Worm (Caenorhabditis elegans) whole organism, L4 larva: Measurements from ENCODE around the gene K11H3.8.

Source experiments
- F10B5.3 ChIP-seq: sonication (generic microtip); optimal IDR thresholded peaks from 2 replicates; lab custom pipeline; 2016; ENCODE audit warnings: mild to moderate bottlenecking, missing genetic modification characterization, missing compliant biosample characterization
- T20F7.1 ChIP-seq: fragments of 200-800 bp; sonication (Bioruptor generic); optimal IDR thresholded peaks from 2 replicates; lab custom pipeline; 2018; ENCODE audit warnings: mild to moderate bottlenecking, missing genetic modification characterization, missing compliant biosample characterization
- Y105C5A.15 ChIP-seq: fragments of 200-800 bp; sonication (Bioruptor generic); IDR thresholded peaks from 2 replicates; pipeline ENCODE4 v1.3.6; 2022; ENCODE audit warnings: missing genetic modification characterization, missing compliant biosample characterization
- Y48G9A.11 ChIP-seq: fragments of 200-800 bp; sonication (Bioruptor generic); IDR thresholded peaks from 2 replicates; pipeline ENCODE4 v1.3.6; 2022; ENCODE audit warnings: missing genetic modification reagents, missing genetic modification characterization, missing compliant biosample characterization
- Y5F2A.4 ChIP-seq: fragments of 200-800 bp; sonication (Bioruptor generic); optimal IDR thresholded peaks from 2 replicates; lab custom pipeline; 2018; ENCODE audit warnings: mild to moderate bottlenecking, missing genetic modification characterization, missing compliant biosample characterization
- ZK546.5 ChIP-seq, 2 experiments: sonication (generic microtip); optimal IDR thresholded peaks; 2 replicates each; lab custom pipeline; 2017; ENCODE audit warnings: missing biosample characterization in 2 of 2, missing genetic modification characterization in 2 of 2
- aha-1 ChIP-seq: fragments of 150-350 bp; peaks from one replicate; lab custom pipeline; 2014; ENCODE audit warnings: missing biosample characterization, missing genetic modification characterization
- ceh-44 ChIP-seq: fragments of 200-800 bp; sonication (Bioruptor generic); IDR thresholded peaks from 2 replicates; pipeline ENCODE4 v1.3.6; 2022; ENCODE audit warnings: missing genetic modification reagents, missing genetic modification characterization, missing compliant biosample characterization
- ceh-62 ChIP-seq: sonication (generic microtip); optimal IDR thresholded peaks from 2 replicates; lab custom pipeline; 2017; ENCODE audit warnings: missing biosample characterization, missing genetic modification characterization
- ceh-82 ChIP-seq: sonication (generic microtip); optimal IDR thresholded peaks from 2 replicates; lab custom pipeline; 2017; ENCODE audit warnings: missing biosample characterization, missing genetic modification characterization
- daf-16 ChIP-seq, 3 experiments: sonication (generic microtip); optimal IDR thresholded peaks; 2 replicates each; lab custom pipeline; 2016 to 2017; ENCODE audit warnings: missing genetic modification characterization in 3 of 3, missing genetic modification reagents in 3 of 3, mild to moderate bottlenecking in 2 of 3, missing compliant biosample characterization in 2 of 3, missing biosample characterization in 1 of 3, moderate library complexity in 1 of 3
- daf-19 ChIP-seq: fragments of 200-800 bp; sonication (Bioruptor generic); conservative IDR thresholded peaks from 2 replicates; pipeline ENCODE4 v1.3.6; 2022; ENCODE audit warnings: missing genetic modification characterization, missing compliant biosample characterization
- daf-8 ChIP-seq: fragments of 200-800 bp; sonication (Bioruptor generic); IDR thresholded peaks from 2 replicates; pipeline ENCODE4 v1.3.6; 2022; ENCODE audit warnings: missing genetic modification characterization, missing compliant biosample characterization
- egl-43 ChIP-seq: fragments of 200-800 bp; sonication (Bioruptor generic); IDR thresholded peaks from 2 replicates; pipeline ENCODE4 v1.3.6; 2022; ENCODE audit warnings: missing genetic modification reagents, missing genetic modification characterization, missing compliant biosample characterization
- fkh-10 ChIP-seq: fragments of 150-350 bp; optimal IDR thresholded peaks from 2 replicates; lab custom pipeline; 2014; ENCODE audit warnings: missing biosample characterization, missing genetic modification reagents, missing genetic modification characterization
- fos-1 ChIP-seq: fragments of 150-350 bp; optimal IDR thresholded peaks from 2 replicates; lab custom pipeline; 2014; ENCODE audit warnings: missing biosample characterization, missing genetic modification characterization
- hif-1 ChIP-seq, 2 experiments: sonication (generic microtip); optimal IDR thresholded peaks; 2 replicates each; lab custom pipeline; 2016 to 2017; ENCODE audit warnings: missing compliant biosample characterization in 2 of 2, missing genetic modification characterization in 2 of 2, missing genetic modification reagents in 2 of 2, missing genotype in 2 of 2, mild to moderate bottlenecking in 1 of 2
- hlh-11 ChIP-seq: fragments of 200-800 bp; sonication (Bioruptor generic); optimal IDR thresholded peaks from 2 replicates; lab custom pipeline; 2018; ENCODE audit warnings: mild to moderate bottlenecking, missing genetic modification characterization, missing compliant biosample characterization
- hlh-30 ChIP-seq: sonication (generic microtip); optimal IDR thresholded peaks from 2 replicates; lab custom pipeline; 2017; ENCODE audit warnings: antibody characterized with exemption, mild to moderate bottlenecking, missing genetic modification characterization, missing compliant biosample characterization; ENCODE audit not compliant: insufficient read depth
- hmg-1.1 ChIP-seq: fragments of 200-800 bp; sonication (Bioruptor generic); IDR thresholded peaks from 2 replicates; pipeline ENCODE4 v1.3.6; 2022; ENCODE audit warnings: missing genetic modification reagents, missing genetic modification characterization, missing compliant biosample characterization
- jun-1 ChIP-seq: fragments of 150-350 bp; optimal IDR thresholded peaks from 2 replicates; lab custom pipeline; 2014; ENCODE audit warnings: missing biosample characterization, missing genetic modification reagents, missing genetic modification characterization
- lim-7 ChIP-seq: fragments of 200-800 bp; sonication (Bioruptor generic); IDR thresholded peaks from 2 replicates; pipeline ENCODE4 v1.3.6; 2022; ENCODE audit warnings: missing genetic modification characterization, missing compliant biosample characterization
- lin-1 ChIP-seq: fragments of 200-800 bp; sonication (Bioruptor generic); IDR thresholded peaks from 2 replicates; pipeline ENCODE4 v1.3.6; 2022; ENCODE audit warnings: missing genetic modification reagents, missing genetic modification characterization, missing compliant biosample characterization
- lin-38 ChIP-seq: fragments of 200-800 bp; sonication (Bioruptor generic); IDR thresholded peaks from 2 replicates; pipeline ENCODE4 v1.3.6; 2022; ENCODE audit warnings: missing genetic modification reagents, missing genetic modification characterization, missing compliant biosample characterization
- lin-39 ChIP-seq: fragments of 150-350 bp; optimal IDR thresholded peaks from 2 replicates; lab custom pipeline; 2014; ENCODE audit warnings: missing biosample characterization, missing genetic modification reagents, missing genetic modification characterization
- mdt-29 ChIP-seq: fragments of 200-800 bp; sonication (Bioruptor generic); IDR thresholded peaks from 2 replicates; pipeline ENCODE4 v1.3.6; 2022; ENCODE audit warnings: missing genetic modification reagents, missing genetic modification characterization, missing compliant biosample characterization
- mep-1 ChIP-seq: fragments of 150-350 bp; sonication (generic microtip); optimal IDR thresholded peaks from 3 replicates; lab custom pipeline; 2014; ENCODE audit warnings: missing biosample characterization, missing genetic modification characterization
- mes-2 ChIP-seq: sonication (generic microtip); optimal IDR thresholded peaks from 2 replicates; lab custom pipeline; 2016; ENCODE audit warnings: missing genotype, mild to moderate bottlenecking, missing genetic modification characterization, missing compliant biosample characterization; ENCODE audit not compliant: poor library complexity, severe bottlenecking
- nhr-102 ChIP-seq: sonication (generic microtip); optimal IDR thresholded peaks from 2 replicates; lab custom pipeline; 2016; ENCODE audit warnings: mild to moderate bottlenecking, missing genetic modification characterization, moderate library complexity, missing compliant biosample characterization
- nhr-111 ChIP-seq: fragments of 200-800 bp; sonication (Bioruptor generic); optimal IDR thresholded peaks from 2 replicates; lab custom pipeline; 2018; ENCODE audit warnings: mild to moderate bottlenecking, missing genetic modification characterization, missing compliant biosample characterization
- nhr-28 ChIP-seq: fragments of 150-350 bp; optimal IDR thresholded peaks from 2 replicates; lab custom pipeline; 2014; ENCODE audit warnings: missing biosample characterization, missing genetic modification characterization
- nhr-42 ChIP-seq: fragments of 200-800 bp; sonication (Bioruptor generic); IDR thresholded peaks from 2 replicates; pipeline ENCODE4 v1.3.6; 2022; ENCODE audit warnings: missing genetic modification characterization, missing compliant biosample characterization
- nhr-6 ChIP-seq: fragments of 150-350 bp; optimal IDR thresholded peaks from 2 replicates; lab custom pipeline; 2014; ENCODE audit warnings: missing biosample characterization, missing genetic modification characterization
- nhr-76 ChIP-seq: fragments of 150-350 bp; optimal IDR thresholded peaks from 2 replicates; lab custom pipeline; 2014; ENCODE audit warnings: missing biosample characterization, missing genetic modification characterization
- pha-4 ChIP-seq, 2 experiments: fragments of 150-350 bp in 1 of 2; fragments of 200-800 bp in 1 of 2; sonication (Bioruptor generic) in 1 of 2; IDR thresholded peaks in 1 of 2; optimal IDR thresholded peaks in 1 of 2; 2 replicates each; pipeline versions ENCODE4 v1.3.6 to Lab custom; 2014 to 2022; ENCODE audit warnings: missing genetic modification characterization in 2 of 2, missing genetic modification reagents in 2 of 2, missing biosample characterization in 1 of 2, missing compliant biosample characterization in 1 of 2
- php-3 ChIP-seq: fragments of 200-800 bp; sonication (Bioruptor generic); IDR thresholded peaks from 2 replicates; pipeline ENCODE4 v1.3.6; 2022; ENCODE audit warnings: missing genetic modification reagents, missing genetic modification characterization, missing compliant biosample characterization
- rbr-2 ChIP-seq: sonication (generic microtip); optimal IDR thresholded peaks from 2 replicates; lab custom pipeline; 2016; ENCODE audit warnings: missing genotype, missing genetic modification characterization, missing compliant biosample characterization
- set-16 ChIP-seq: fragments of 200-800 bp; sonication (Bioruptor generic); IDR thresholded peaks from 2 replicates; pipeline ENCODE4 v1.3.6; 2022; ENCODE audit warnings: missing genetic modification reagents, missing genetic modification characterization, missing compliant biosample characterization
- zfp-2 ChIP-seq: sonication (generic microtip); optimal IDR thresholded peaks from 2 replicates; lab custom pipeline; 2016; ENCODE audit warnings: mild to moderate bottlenecking, missing genetic modification characterization, missing compliant biosample characterization
- zfp-3 ChIP-seq: fragments of 200-800 bp; sonication (Bioruptor generic); conservative IDR thresholded peaks from 2 replicates; pipeline ENCODE4 v1.3.6; 2022; ENCODE audit warnings: missing genetic modification reagents, missing genetic modification characterization, missing compliant biosample characterization
- ztf-11 ChIP-seq: fragments of 150-350 bp; optimal IDR thresholded peaks from 2 replicates; lab custom pipeline; 2014; ENCODE audit warnings: missing biosample characterization, missing genetic modification characterization

The K11H3.8 gene

DNA sequence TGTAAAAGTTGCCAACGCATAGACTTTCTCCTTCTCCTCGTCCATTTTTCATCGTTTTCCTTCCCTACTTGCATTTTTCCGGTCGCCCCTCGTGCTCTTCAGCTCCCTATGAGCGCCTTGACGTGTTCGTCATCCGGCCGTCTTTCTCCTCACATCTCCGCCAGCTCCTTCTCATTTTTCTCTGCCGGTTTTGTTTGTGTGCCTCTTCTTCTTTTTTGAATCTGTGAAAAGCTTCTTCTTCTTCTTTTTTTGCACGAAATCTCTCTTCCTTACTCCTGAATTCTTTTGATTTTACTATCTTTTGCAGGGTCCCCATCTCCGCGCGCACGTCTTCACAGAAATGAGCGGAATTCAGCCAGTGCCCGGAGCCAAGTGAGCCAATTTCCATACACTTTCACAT lies 16.6 kb downstream of the K11H3.8 start, which contains the start of gene K11H3.3:
TSS of gene K11H3.3 (plus strand) at position 308 of the 400 bp plus-strand sequence.
- TF ChIP-seq set-16 (GFP tag; lab: Robert Waterston, UW), result 0 out of 2 replicates have a peak, but pooled peaks have one; percentile 17
- no peak for TF ChIP-seq fos-1 (tag; lab: Kevin White, UChicago)
- TF ChIP-seq aha-1 (tag; lab: Kevin White, UChicago), result peak; percentile 54
- TF ChIP-seq mep-1 (tag; lab: Kevin White, UChicago), result peak; percentile 8
- TF ChIP-seq hlh-30, result peak; percentile 13

DNA sequence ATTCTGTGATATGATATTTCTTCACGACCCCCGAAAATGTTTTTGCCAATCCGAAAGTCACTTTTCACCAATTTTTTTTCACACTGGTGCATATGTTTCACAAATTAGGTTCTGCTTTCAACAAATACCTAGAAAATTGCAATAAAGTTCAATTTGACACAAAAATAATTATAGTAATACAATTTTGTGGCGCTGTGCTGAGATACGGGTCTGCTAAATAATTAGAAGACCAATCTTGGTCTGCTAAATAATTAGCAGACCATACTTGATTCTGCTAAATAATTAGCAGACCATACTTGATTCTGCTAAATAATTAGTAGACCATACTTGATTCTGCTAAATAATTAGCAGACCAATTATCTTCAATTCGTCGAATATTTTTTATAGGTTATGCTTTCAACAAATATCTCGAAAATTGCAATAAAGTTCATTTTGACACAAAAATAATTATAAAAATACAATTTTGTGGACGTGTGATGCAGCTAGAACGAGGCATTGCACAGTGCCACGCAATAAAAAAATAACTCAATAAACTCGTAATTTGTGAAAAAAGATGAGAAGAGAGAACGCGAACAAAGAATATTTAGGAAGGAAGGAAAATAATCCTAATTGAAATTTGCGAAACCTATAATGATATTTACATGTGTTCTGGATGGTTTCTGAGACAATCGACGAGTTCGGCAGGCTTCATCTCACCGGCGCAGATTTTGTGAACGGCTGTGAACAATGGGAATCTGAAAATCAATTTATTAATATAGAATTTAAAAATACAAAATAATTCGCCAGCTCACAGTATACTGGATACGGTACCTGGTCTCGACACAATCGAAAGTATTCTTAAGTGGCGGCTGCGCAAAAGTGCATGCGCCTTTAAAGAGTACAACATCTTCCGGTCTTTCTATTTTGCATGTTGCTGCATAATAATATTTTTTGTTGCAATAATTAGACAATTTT lies 19.0 kb downstream of the K11H3.8 start:
- TF ChIP-seq egl-43 (GFP tag; lab: Robert Waterston, UW) (no peak), lin-38 (peak; percentile 13; the same call in 1 of the 2 replicates), T20F7.1 (GFP tag; lab: Kevin White, UChicago) (peak; percentile 40), php-3 (GFP tag; lab: Robert Waterston, UW) (0 out of 2 replicates have a peak, but pooled peaks have one; percentile 35), mep-1 (tag; lab: Kevin White, UChicago) (peak; percentile 48), daf-16 (GFP tag; optimal IDR thresholded peaks at IDR 0.05; lab: Kevin White, UChicago) (no peak), daf-16 (tag; optimal IDR thresholded peaks at IDR 0.05; lab: Kevin White, UChicago) (peak; percentile 1), pha-4 (GFP tag; IDR thresholded peaks at IDR 0.05; lab: Robert Waterston, UW) (no peak), pha-4 (tag; optimal IDR thresholded peaks at IDR 0.05; lab: Kevin White, UChicago) (no peak), ceh-62 (no peak), mdt-29 (GFP tag; lab: Robert Waterston, UW) (no peak), lin-1 (GFP tag; lab: Robert Waterston, UW) (0 out of 2 replicates have a peak, but pooled peaks have one; percentile 17), ceh-44 (no peak), zfp-2 (tag; lab: Kevin White, UChicago) (no peak), Y105C5A.15 (GFP tag; lab: Robert Waterston, UW) (0 out of 2 replicates have a peak, but pooled peaks have one; percentile 27), rbr-2 (no peak), zfp-3 (GFP tag; lab: Robert Waterston, UW) (peak; percentile 59; the same call in 1 of the 2 replicates), nhr-6 (tag; lab: Kevin White, UChicago) (no peak), daf-8 (GFP tag; lab: Robert Waterston, UW) (no peak), nhr-76 (no peak), nhr-28 (tag; lab: Kevin White, UChicago) (no peak), mes-2 (tag; lab: Kevin White, UChicago) (peak; percentile 18), ceh-82 (tag; lab: Kevin White, UChicago) (no peak), hmg-1.1 (GFP tag; lab: Robert Waterston, UW) (no peak), aha-1 (tag; lab: Kevin White, UChicago) (peak; percentile 1), Y48G9A.11 (GFP tag; lab: Robert Waterston, UW) (no peak), fkh-10 (GFP tag; lab: Kevin White, UChicago) (no peak), Y5F2A.4 (GFP tag; lab: Kevin White, UChicago) (no peak), ZK546.5 (tag; optimal IDR thresholded peaks at IDR 0.05; lab: Kevin White, UChicago) (no peak)

DNA sequence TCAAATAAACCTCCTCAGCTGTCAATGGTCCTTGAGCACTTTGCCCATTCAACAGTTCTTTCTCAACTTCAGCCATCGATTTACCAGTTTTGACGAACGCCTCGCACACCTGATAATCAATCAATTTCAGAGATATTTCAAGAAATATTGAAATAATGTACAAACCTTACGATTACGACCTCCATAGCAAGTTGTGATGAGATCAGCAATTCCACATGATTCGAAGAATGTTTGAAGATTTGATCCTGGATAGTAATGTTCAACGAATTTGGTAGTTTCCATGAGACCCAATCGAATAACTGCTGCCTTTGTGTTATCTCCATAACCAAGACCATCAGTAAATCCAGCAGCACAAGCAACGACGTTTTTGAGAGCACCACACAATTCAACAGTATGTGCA lies 20.0 kb downstream of the K11H3.8 start:
- TF ChIP-seq aha-1 (tag; lab: Kevin White, UChicago) (peak; percentile 88), jun-1 (tag; lab: Kevin White, UChicago) (no peak)

DNA sequence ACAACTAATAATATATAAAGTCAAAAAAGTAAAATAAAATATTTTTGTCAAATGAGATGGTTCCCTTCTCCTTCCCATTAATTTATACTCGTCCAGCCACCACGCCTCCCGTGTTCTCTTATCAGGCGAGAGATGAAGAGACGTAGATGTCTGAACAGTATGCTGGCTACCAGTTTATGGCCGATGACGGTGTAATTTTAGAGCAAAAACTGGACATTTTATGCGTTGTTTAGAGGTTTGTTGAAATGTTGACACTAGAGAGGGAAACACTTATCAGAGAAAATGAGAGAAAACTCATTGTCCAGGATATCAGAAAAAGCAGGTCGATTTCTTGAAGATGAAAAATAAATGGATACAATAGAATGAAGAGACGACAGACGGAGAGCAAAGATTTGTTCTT lies 22.1 kb downstream of the K11H3.8 start:
- TF ChIP-seq hif-1 (tag; optimal IDR thresholded peaks at IDR 0.05; lab: Kevin White, UChicago) (no peak), hlh-11 (tag; lab: Kevin White, UChicago) (peak; percentile 54), nhr-111 (GFP tag; lab: Kevin White, UChicago) (no peak), pha-4 (GFP tag; IDR thresholded peaks at IDR 0.05; lab: Robert Waterston, UW) (no peak), pha-4 (tag; optimal IDR thresholded peaks at IDR 0.05; lab: Kevin White, UChicago) (no peak), nhr-42 (no peak), ZK546.5 (tag; optimal IDR thresholded peaks at IDR 0.05; lab: Kevin White, UChicago) (no peak), nhr-102 (tag; lab: Kevin White, UChicago) (no peak), ceh-44 (no peak), F10B5.3 (no peak), daf-19 (GFP tag; lab: Robert Waterston, UW) (no peak), ztf-11 (no peak), ceh-82 (tag; lab: Kevin White, UChicago) (no peak), lim-7 (GFP tag; lab: Robert Waterston, UW) (no peak), lin-39 (tag; lab: Kevin White, UChicago) (no peak), lin-1 (GFP tag; lab: Robert Waterston, UW) (no peak), hlh-30 (peak; percentile 38), T20F7.1 (GFP tag; lab: Kevin White, UChicago) (no peak)
